Fruit fly (Drosophila melanogaster) whole organism, embryonic: ENCODE results near the gene Usp8.

Experiments
- ATbp ChIP-seq: fragments of 200-800 bp; sonication (Bioruptor generic); optimal IDR thresholded peaks from 2 replicates; lab custom pipeline; 2017; ENCODE audit warnings: missing biosample characterization, mild to moderate bottlenecking, missing genetic modification characterization, missing genetic modification reagents
- Aef1 ChIP-seq: fragments of 200-800 bp; sonication (Bioruptor generic); IDR thresholded peaks from 3 replicates; pipeline ENCODE4 v1.3.6; 2022; ENCODE audit warnings: missing biosample characterization, missing genetic modification characterization
- CG10366 ChIP-seq: fragments of 200-800 bp; sonication (Bioruptor generic); IDR thresholded peaks from 2 replicates; pipeline ENCODE4 v1.3.6; 2022; ENCODE audit warnings: missing biosample characterization, missing genetic modification characterization
- CG10654 ChIP-seq: fragments of 200-800 bp; sonication (Bioruptor generic); optimal IDR thresholded peaks from 2 replicates; lab custom pipeline; 2016; ENCODE audit warnings: missing biosample characterization, missing genetic modification characterization
- CG11456 ChIP-seq: fragments of 200-800 bp; sonication (Bioruptor generic); IDR thresholded peaks from 3 replicates; pipeline ENCODE4 v1.3.6; 2022; ENCODE audit warnings: missing biosample characterization, missing genetic modification characterization
- CG12942 ChIP-seq: fragments of 200-800 bp; sonication (Bioruptor generic); optimal IDR thresholded peaks from 3 replicates; lab custom pipeline; 2016; ENCODE audit warnings: missing biosample characterization, missing genetic modification characterization
- CG13287 ChIP-seq: fragments of 200-800 bp; sonication (Bioruptor generic); IDR thresholded peaks from 2 replicates; pipeline ENCODE4 v1.3.6; 2022; ENCODE audit warnings: missing biosample characterization, missing genetic modification characterization; ENCODE audit not compliant: partially characterized antibody
- CG14667 ChIP-seq: fragments of 200-800 bp; sonication (Bioruptor generic); IDR thresholded peaks from 2 replicates; pipeline ENCODE4 v1.3.6; 2022; ENCODE audit warnings: missing biosample characterization, missing genetic modification characterization
- CG16813 ChIP-seq: fragments of 200-800 bp; sonication (Bioruptor generic); IDR thresholded peaks from 3 replicates; pipeline ENCODE4 v1.3.6; 2022; ENCODE audit warnings: missing biosample characterization, missing genetic modification characterization; ENCODE audit not compliant: partially characterized antibody
- CG17186 ChIP-seq: fragments of 200-800 bp; sonication (Bioruptor generic); optimal IDR thresholded peaks from 3 replicates; lab custom pipeline; 2017; ENCODE audit warnings: missing biosample characterization, missing genetic modification reagents, missing genetic modification characterization
- CG31388 ChIP-seq: fragments of 200-800 bp; sonication (Bioruptor generic); optimal IDR thresholded peaks from 2 replicates; lab custom pipeline; 2016; ENCODE audit warnings: missing biosample characterization, missing genetic modification characterization
- CG6272 ChIP-seq: fragments of 200-800 bp; sonication (Bioruptor generic); IDR thresholded peaks from 2 replicates; pipeline ENCODE4 v1.3.6; 2022; ENCODE audit warnings: missing biosample characterization, missing genetic modification characterization
- CG8089 ChIP-seq: fragments of 200-800 bp; sonication (Bioruptor generic); optimal IDR thresholded peaks from 3 replicates; lab custom pipeline; 2016; ENCODE audit warnings: missing biosample characterization, missing genetic modification characterization
- CG8944 ChIP-seq: fragments of 200-800 bp; sonication (Bioruptor generic); optimal IDR thresholded peaks from 3 replicates; lab custom pipeline; 2016; ENCODE audit warnings: missing biosample characterization, missing genetic modification characterization
- CG9727 ChIP-seq: fragments of 200-800 bp; sonication (Bioruptor generic); optimal IDR thresholded peaks from 3 replicates; lab custom pipeline; 2017; ENCODE audit warnings: missing biosample characterization, mild to moderate bottlenecking, missing genetic modification characterization
- CG9932 ChIP-seq: fragments of 200-800 bp; sonication (Bioruptor generic); IDR thresholded peaks from 2 replicates; pipeline ENCODE4 v1.3.6; 2022; ENCODE audit warnings: missing biosample characterization, missing genetic modification characterization
- CTCF ChIP-seq: fragments of 200-800 bp; sonication (Bioruptor generic); optimal IDR thresholded peaks from 2 replicates; lab custom pipeline; 2017; ENCODE audit warnings: missing biosample characterization, mild to moderate bottlenecking, missing genetic modification characterization, moderate library complexity
- Chrac-16 ChIP-seq: fragments of 200-800 bp; sonication (Bioruptor generic); optimal IDR thresholded peaks from 3 replicates; lab custom pipeline; 2016; ENCODE audit warnings: missing biosample characterization, missing genetic modification characterization
- Dll ChIP-seq: fragments of 200-800 bp; sonication (Bioruptor generic); IDR thresholded peaks from 4 replicates; pipeline ENCODE4 v1.3.6; 2022; ENCODE audit warnings: missing biosample characterization, missing genetic modification characterization; ENCODE audit not compliant: partially characterized antibody
- Ets65A ChIP-seq: fragments of 200-800 bp; sonication (Bioruptor generic); peaks from one replicate; lab custom pipeline; 2016; ENCODE audit warnings: missing biosample characterization, missing genetic modification characterization
- Fer2 ChIP-seq: fragments of 200-800 bp; sonication (Bioruptor generic); optimal IDR thresholded peaks from 2 replicates; lab custom pipeline; 2018; ENCODE audit warnings: missing biosample characterization, mild to moderate bottlenecking, missing genetic modification characterization, moderate library complexity
- Gug ChIP-seq: fragments of 200-800 bp; sonication (Bioruptor generic); IDR thresholded peaks from 4 replicates; pipeline ENCODE4 v1.3.6; 2022; ENCODE audit warnings: missing biosample characterization, missing genetic modification characterization
- Hr39 ChIP-seq: fragments of >200 bp; optimal IDR thresholded peaks from 2 replicates; lab custom pipeline; 2017
- Lim3 ChIP-seq: fragments of 200-800 bp; sonication (Bioruptor generic); IDR thresholded peaks from 2 replicates; pipeline ENCODE4 v1.3.6; 2022; ENCODE audit warnings: missing biosample characterization, missing genetic modification characterization
- Lpt ChIP-seq: fragments of >200 bp; optimal IDR thresholded peaks from 2 replicates; lab custom pipeline; 2018; ENCODE audit warnings: missing biosample characterization, missing genetic modification characterization
- Mad ChIP-seq: fragments of 200-800 bp; sonication (Bioruptor generic); optimal IDR thresholded peaks from 2 replicates; lab custom pipeline; 2016; ENCODE audit warnings: missing biosample characterization, missing genetic modification characterization
- Mrtf ChIP-seq: fragments of 200-800 bp; sonication (Bioruptor generic); IDR thresholded peaks from 3 replicates; pipeline ENCODE4 v1.3.6; 2022; ENCODE audit warnings: missing biosample characterization, missing genetic modification characterization
- NC2β ChIP-seq: fragments of 200-800 bp; sonication (Bioruptor generic); optimal IDR thresholded peaks from 2 replicates; lab custom pipeline; 2016; ENCODE audit warnings: missing biosample characterization, missing genetic modification characterization
- NfI ChIP-seq: fragments of 200-800 bp; sonication (Bioruptor generic); optimal IDR thresholded peaks from 3 replicates; lab custom pipeline; 2018; ENCODE audit warnings: missing biosample characterization, mild to moderate bottlenecking, missing genetic modification characterization, moderate library complexity
- Optix ChIP-seq: fragments of 200-800 bp; sonication (Bioruptor generic); IDR thresholded peaks from 3 replicates; pipeline ENCODE4 v1.3.6; 2022; ENCODE audit warnings: missing biosample characterization, missing genetic modification characterization
- Sry-β ChIP-seq: fragments of 200-800 bp; sonication (Bioruptor generic); optimal IDR thresholded peaks from 2 replicates; lab custom pipeline; 2018; ENCODE audit warnings: missing biosample characterization, mild to moderate bottlenecking, missing genetic modification characterization, moderate library complexity
- Taf1 ChIP-seq: fragments of 200-800 bp; sonication (Bioruptor generic); IDR thresholded peaks from 2 replicates; pipeline ENCODE4 v1.3.6; 2022; ENCODE audit warnings: missing biosample characterization, missing genetic modification characterization
- Vsx1 ChIP-seq: fragments of 200-800 bp; sonication (Bioruptor generic); optimal IDR thresholded peaks from 2 replicates; lab custom pipeline; 2017; ENCODE audit warnings: missing biosample characterization, mild to moderate bottlenecking, missing genetic modification characterization, missing genetic modification reagents
- ac ChIP-seq: fragments of 200-800 bp; sonication (Bioruptor generic); optimal IDR thresholded peaks from 3 replicates; lab custom pipeline; 2017; ENCODE audit warnings: missing biosample characterization, mild to moderate bottlenecking, missing genetic modification characterization
- al ChIP-seq: fragments of 200-800 bp; sonication (Bioruptor generic); IDR thresholded peaks from 2 replicates; pipeline ENCODE4 v1.3.6; 2022; ENCODE audit warnings: missing biosample characterization, missing genetic modification characterization
- bsh ChIP-seq, 2 experiments: fragments of 200-800 bp; sonication (Bioruptor generic); optimal IDR thresholded peaks; 2 replicates each; lab custom pipeline; 2017 to 2018; ENCODE audit warnings: mild to moderate bottlenecking in 2 of 2, missing biosample characterization in 2 of 2, missing genetic modification characterization in 2 of 2, moderate library complexity in 1 of 2
- cg ChIP-seq: fragments of 200-800 bp; sonication (Bioruptor generic); optimal IDR thresholded peaks from 3 replicates; lab custom pipeline; 2019; ENCODE audit warnings: missing biosample characterization, mild to moderate bottlenecking, missing genetic modification characterization, moderate library complexity
- cwo ChIP-seq: fragments of 200-800 bp; sonication (Bioruptor generic); optimal IDR thresholded peaks from 3 replicates; lab custom pipeline; 2017; ENCODE audit warnings: missing biosample characterization, missing genetic modification characterization, mild to moderate bottlenecking, moderate library complexity, missing genetic modification reagents
- exex ChIP-seq: fragments of 200-800 bp; sonication (Bioruptor generic); optimal IDR thresholded peaks from 4 replicates; lab custom pipeline; 2018; ENCODE audit warnings: missing biosample characterization, mild to moderate bottlenecking, missing genetic modification characterization, moderate library complexity
- gem ChIP-seq: fragments of 200-800 bp; sonication (Bioruptor generic); optimal IDR thresholded peaks from 2 replicates; lab custom pipeline; 2019; ENCODE audit warnings: missing biosample characterization, mild to moderate bottlenecking, missing genetic modification characterization, moderate library complexity
- hb ChIP-seq: fragments of 200-800 bp; sonication (Bioruptor generic); IDR thresholded peaks from 3 replicates; pipeline ENCODE4 v1.3.6; 2022; ENCODE audit warnings: missing biosample characterization, missing genetic modification characterization; ENCODE audit not compliant: partially characterized antibody
- inv ChIP-seq: fragments of 200-800 bp; sonication (Bioruptor generic); IDR thresholded peaks from 2 replicates; pipeline ENCODE4 v1.3.6; 2022; ENCODE audit warnings: missing biosample characterization, missing genetic modification characterization; ENCODE audit not compliant: partially characterized antibody
- klu ChIP-seq: fragments of 200-800 bp; sonication (Bioruptor generic); IDR thresholded peaks from 2 replicates; pipeline ENCODE4 v1.3.6; 2022; ENCODE audit warnings: missing biosample characterization, missing genetic modification characterization
- nau ChIP-seq: fragments of 200-800 bp; sonication (Bioruptor generic); optimal IDR thresholded peaks from 3 replicates; lab custom pipeline; 2017; ENCODE audit warnings: missing biosample characterization, mild to moderate bottlenecking, missing genetic modification characterization, missing genetic modification reagents
- oc ChIP-seq: fragments of 200-800 bp; sonication (Bioruptor generic); optimal IDR thresholded peaks from 2 replicates; lab custom pipeline; 2018; ENCODE audit warnings: missing biosample characterization, mild to moderate bottlenecking, missing genetic modification characterization, moderate library complexity
- pan ChIP-seq, 4 experiments: fragments of >200 bp in 3 of 4; fragments of 200-800 bp in 1 of 4; sonication (Bioruptor generic) in 1 of 4; optimal IDR thresholded peaks in 3 of 4; IDR thresholded peaks in 1 of 4; 2 replicates each; pipeline versions ENCODE4 v1.3.6 to Lab custom; 2017 to 2022; ENCODE audit warnings: missing biosample characterization in 2 of 4, missing genetic modification characterization in 2 of 4, mixed read lengths in 1 of 4
- tna ChIP-seq: fragments of 200-800 bp; sonication (Bioruptor generic); IDR thresholded peaks from 2 replicates; pipeline ENCODE4 v1.3.6; 2022; ENCODE audit warnings: missing biosample characterization, missing genetic modification characterization; ENCODE audit not compliant: partially characterized antibody
- tup ChIP-seq: fragments of 200-800 bp; sonication (Bioruptor generic); optimal IDR thresholded peaks from 2 replicates; lab custom pipeline; 2016; ENCODE audit warnings: missing biosample characterization, mild to moderate bottlenecking, missing genetic modification characterization, moderate library complexity
- wek ChIP-seq: fragments of 200-800 bp; sonication (Bioruptor generic); optimal IDR thresholded peaks from 3 replicates; lab custom pipeline; 2018; ENCODE audit warnings: missing biosample characterization, mild to moderate bottlenecking, missing genetic modification characterization, moderate library complexity

The Usp8 gene

dm6 chr3R:21107907-21108591, 26.0 kb upstream of the Usp8 start, which contains the start of the genes Sec15 and rtet (continued):
- TF ChIP-seq Chrac-16 (GFP tag; lab: Kevin White, UChicago) (peak; percentile 47), CG31388 (GFP tag; lab: Kevin White, UChicago) (no peak), hb (GFP tag; lab: Robert Waterston, UW) (peak; percentile 9; the same call in 2 of the 3 replicates), CTCF (GFP tag; lab: Kevin White, UChicago) (no peak), Hr39 (lab: Kevin White, UChicago) (no peak), CG6272 (peak; percentile 64), cg (no peak), tup (no peak), Aef1 (no peak), Optix (GFP tag; lab: Robert Waterston, UW) (peak; percentile 54; the same call in 2 of the 3 replicates), Ets65A (GFP tag; lab: Kevin White, UChicago) (peak; percentile 93), Gug (no peak), tna (GFP tag; lab: Robert Waterston, UW) (peak; percentile 24), exex (tag; lab: Kevin White, UChicago) (peak; percentile 66), ac (GFP tag; lab: Kevin White, UChicago) (no peak), oc (no peak), cwo (peak; percentile 39), CG11456 (GFP tag; lab: Robert Waterston, UW) (peak; percentile 45; the same call in 1 of the 3 replicates), NfI (peak; percentile 73), CG9932 (GFP tag; lab: Robert Waterston, UW) (peak; percentile 57), CG8944 (GFP tag; lab: Kevin White, UChicago) (no peak), Sry-β (GFP tag; lab: Kevin White, UChicago) (no peak), klu (no peak), Dll (peak; percentile 75; the same call in 3 of the 4 replicates), CG14667 (no peak), CG16813 (peak; percentile 65), Fer2 (tag; lab: Kevin White, UChicago) (peak; percentile 27), pan (optimal IDR thresholded peaks at IDR 0.05; lab: Kevin White, UChicago) (no peak), pan (GFP tag; optimal IDR thresholded peaks at IDR 0.05 in 1 of 2, IDR thresholded peaks at IDR 0.05 in 1 of 2) (peak in 1 of 2 experiments; percentile 54), wek (GFP tag; lab: Kevin White, UChicago) (peak; percentile 4), CG10366 (GFP tag; lab: Robert Waterston, UW) (peak; percentile 62), CG13287 (peak; percentile 77), Taf1 (GFP tag; lab: Robert Waterston, UW) (no peak), gem (peak; percentile 80), al (GFP tag; lab: Robert Waterston, UW) (no peak), bsh (GFP tag; optimal IDR thresholded peaks at IDR 0.05; lab: Kevin White, UChicago) (peak in 1 of 2 experiments; percentile 67), CG9727 (GFP tag; lab: Kevin White, UChicago) (peak; percentile 79), CG8089 (GFP tag; lab: Kevin White, UChicago) (peak; percentile 17), Lim3 (GFP tag; lab: Robert Waterston, UW) (no peak), CG17186 (no peak), NC2β (GFP tag; lab: Kevin White, UChicago) (peak; percentile 16), CG12942 (GFP tag; lab: Kevin White, UChicago) (peak; percentile 38), CG10654 (GFP tag; lab: Kevin White, UChicago) (peak; percentile 40), Vsx1 (GFP tag; lab: Kevin White, UChicago) (no peak), inv (GFP tag; lab: Robert Waterston, UW) (peak; percentile 48), Lpt (no peak), Mad (peak; percentile 48), ATbp (GFP tag; lab: Kevin White, UChicago) (no peak), nau (GFP tag; lab: Kevin White, UChicago) (no peak), Mrtf (GFP tag; lab: Robert Waterston, UW) (peak; percentile 49; the same call in 2 of the 3 replicates)
